Fruit fly (Drosophila melanogaster): Measurements from ENCODE around the gene CG11854.
A peak's percentile ranks its signal among the peaks of the same experiment; 100 is the strongest.

Gene CG11854

dm6 chr3R:25232271-25232989, 9.4 kb upstream of the CG11854 start, which contains the start of gene Cad96Cb (continued):
- TF ChIP-seq sv (GFP tag; optimal IDR thresholded peaks at IDR 0.05) (peak; percentile 73), Jra (GFP tag; optimal IDR thresholded peaks at IDR 0.05) (peak; percentile 66), CG9705 (GFP tag; optimal IDR thresholded peaks at IDR 0.05) (peak; percentile 70), tai (GFP tag; optimal IDR thresholded peaks at IDR 0.05) (no peak), HLH106 (tag; optimal IDR thresholded peaks at IDR 0.05) (peak; percentile 86), lola (GFP tag; optimal IDR thresholded peaks at IDR 0.05) (no peak), dmrt93B (GFP tag; optimal IDR thresholded peaks at IDR 0.05) (peak; percentile 87), fru (GFP tag; optimal IDR thresholded peaks at IDR 0.05) (peak; percentile 90), woc (GFP tag; optimal IDR thresholded peaks at IDR 0.05) (peak; percentile 93)

- TF ChIP-seq Vsx2 (GFP tag; optimal IDR thresholded peaks at IDR 0.05; ENCODE audit: partially characterized antibody) (no peak), rgr (GFP tag; optimal IDR thresholded peaks at IDR 0.05) (peak; percentile 10)
Observed at dm6 chr3R:25235362-25235761, 6.5 kb upstream of the CG11854 start, which contains the start of gene Sil1. Gene Sil1 (minus strand): TSS chr3R:25235529.

- TF ChIP-seq Hnf4 (GFP tag; optimal IDR thresholded peaks at IDR 0.05) (no peak), Sp1 (GFP tag; optimal IDR thresholded peaks at IDR 0.05) (no peak), CG32264 (GFP tag; optimal IDR thresholded peaks at IDR 0.05) (no peak), Abd-B (GFP tag; optimal IDR thresholded peaks at IDR 0.05) (no peak), ey (GFP tag; optimal IDR thresholded peaks at IDR 0.05) (no peak), CrebA (GFP tag; optimal IDR thresholded peaks at IDR 0.05; ENCODE audit: borderline replicate concordance) (no peak), Hr83 (GFP tag; optimal IDR thresholded peaks at IDR 0.05; ENCODE audit: poor library complexity, severe bottlenecking) (no peak), Mio (GFP tag; optimal IDR thresholded peaks at IDR 0.05) (no peak), Hr78 (GFP tag; optimal IDR thresholded peaks at IDR 0.05) (no peak), brk (GFP tag; optimal IDR thresholded peaks at IDR 0.05) (no peak)
Observed at dm6 chr3R:25236121-25236520, 5.7 kb upstream of the CG11854 start.

dm6 chr3R:25237314-25237713, 4.5 kb upstream of the CG11854 start, which contains the start of gene Jhbp7:
Gene Jhbp7 (plus strand): TSS chr3R:25237614.
- TF ChIP-seq Hnf4 (GFP tag; optimal IDR thresholded peaks at IDR 0.05) (no peak), Mio (GFP tag; optimal IDR thresholded peaks at IDR 0.05) (no peak), sage (GFP tag; optimal IDR thresholded peaks at IDR 0.05) (no peak), CrebA (GFP tag; optimal IDR thresholded peaks at IDR 0.05; ENCODE audit: borderline replicate concordance) (no peak)

- TF ChIP-seq GATAd (GFP tag; optimal IDR thresholded peaks at IDR 0.05): no peak
Observed at dm6 chr3R:25238771-25239700, 2.8 kb upstream of the CG11854 start.

- TF ChIP-seq HLH106 (tag; optimal IDR thresholded peaks at IDR 0.05) (no peak), Hr83 (GFP tag; optimal IDR thresholded peaks at IDR 0.05; ENCODE audit: poor library complexity, severe bottlenecking) (no peak)
Observed at dm6 chr3R:25239880-25240279, 1.9 kb upstream of the CG11854 start, which contains the start of gene to. Gene to (plus strand): TSS chr3R:25240180.

dm6 chr3R:25245052-25245813, 3.4 kb downstream of the CG11854 start, which contains the start of gene bam:
Gene bam (minus strand): TSS chr3R:25245109.
- TF ChIP-seq N (GFP tag; optimal IDR thresholded peaks at IDR 0.05) (no peak), Rel (GFP tag; optimal IDR thresholded peaks at IDR 0.05) (no peak), Rel (tag; optimal IDR thresholded peaks at IDR 0.05) (peak; percentile 77), Myc (optimal IDR thresholded peaks at IDR 0.05) (peak; percentile 51)
